Fruit fly (Drosophila melanogaster) Kc167 (cell line): ENCODE results near the gene CG8679.

ENCODE experiments used
- Myc ChIP-seq: fragments of >200 bp; optimal IDR thresholded peaks from 2 replicates; lab custom pipeline; 2017; ENCODE audit warnings: missing external identifiers
- Sin3A ChIP-seq: fragments of >200 bp; optimal IDR thresholded peaks from 2 replicates; lab custom pipeline; 2018; ENCODE audit warnings: missing external identifiers
- h ChIP-seq: fragments of >200 bp; optimal IDR thresholded peaks from 3 replicates; lab custom pipeline; 2018; ENCODE audit warnings: missing external identifiers
- insv ChIP-seq: fragments of >200 bp; optimal IDR thresholded peaks from 3 replicates; lab custom pipeline; 2018; ENCODE audit warnings: missing external identifiers
- psq ChIP-seq: fragments of >200 bp; optimal IDR thresholded peaks from 2 replicates; lab custom pipeline; 2017; ENCODE audit warnings: missing external identifiers
- ttk ChIP-seq: sonication (Bioruptor generic); optimal IDR thresholded peaks from 2 replicates; lab custom pipeline; 2017; ENCODE audit warnings: missing external identifiers

The CG8679 gene

DNA sequence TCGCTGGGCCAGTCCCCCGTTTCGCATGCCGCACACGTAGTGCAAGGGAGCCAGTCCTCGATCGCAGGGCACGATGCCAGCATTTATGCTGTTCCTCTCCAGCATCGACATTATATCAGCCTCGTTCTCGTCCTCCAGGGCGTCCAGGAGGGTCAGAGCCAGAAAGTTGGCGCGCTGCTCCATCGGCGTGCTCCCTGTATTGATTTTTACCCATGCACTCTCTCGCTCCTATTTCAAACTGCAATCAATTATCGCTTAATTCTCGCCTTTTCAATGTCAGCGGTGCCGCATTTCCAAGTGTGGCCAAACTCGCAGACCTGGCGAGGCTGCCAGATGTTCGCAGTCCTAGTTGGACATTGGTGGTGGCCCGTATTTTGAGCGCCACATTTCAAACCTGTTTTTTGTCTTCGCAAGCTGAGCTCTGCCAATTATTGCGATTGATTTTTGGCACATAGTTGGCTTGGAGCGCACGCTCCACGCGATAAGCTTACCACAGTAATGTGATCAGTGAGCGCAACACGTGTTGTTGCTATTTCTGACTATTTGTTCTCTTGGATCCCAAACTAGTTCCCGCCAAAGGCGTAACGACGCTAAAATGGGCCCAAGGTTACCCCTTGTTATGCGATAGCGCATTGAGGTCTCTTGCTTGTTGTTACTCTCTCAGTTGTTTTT, at the start of gene CG8679:
Gene CG8679 (minus strand): TSS at position 305 of the 672 bp plus-strand sequence.
- TF ChIP-seq psq, result no peak
- no peak for TF ChIP-seq Myc
- no peak for TF ChIP-seq insv (lab: Kevin White, UChicago)
- TF ChIP-seq Sin3A (lab: Kevin White, UChicago), result no peak
- TF ChIP-seq h (lab: Kevin White, UChicago), result no peak
- TF ChIP-seq ttk, result no peak

DNA sequence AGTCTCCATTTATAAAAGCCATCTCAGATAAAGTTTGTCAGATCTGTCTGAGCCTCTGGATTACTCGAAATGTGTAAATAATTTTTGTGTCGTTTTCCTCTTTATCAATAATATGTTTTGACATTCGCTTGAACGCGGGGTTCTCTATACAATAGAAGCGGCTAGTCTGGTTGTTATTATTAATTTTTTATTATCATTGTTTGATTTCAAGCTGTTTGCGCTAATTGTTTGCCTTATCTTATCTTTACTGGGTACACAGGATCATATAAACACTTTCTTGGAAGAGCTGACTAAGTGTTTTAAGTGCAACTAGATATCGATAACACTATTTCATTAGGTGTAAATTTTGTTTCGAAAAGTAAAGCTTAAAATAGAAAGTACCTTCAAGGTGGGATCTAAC, 49.8 kb upstream of the CG8679 start:
- no peak for TF ChIP-seq h (lab: Kevin White, UChicago)

DNA sequence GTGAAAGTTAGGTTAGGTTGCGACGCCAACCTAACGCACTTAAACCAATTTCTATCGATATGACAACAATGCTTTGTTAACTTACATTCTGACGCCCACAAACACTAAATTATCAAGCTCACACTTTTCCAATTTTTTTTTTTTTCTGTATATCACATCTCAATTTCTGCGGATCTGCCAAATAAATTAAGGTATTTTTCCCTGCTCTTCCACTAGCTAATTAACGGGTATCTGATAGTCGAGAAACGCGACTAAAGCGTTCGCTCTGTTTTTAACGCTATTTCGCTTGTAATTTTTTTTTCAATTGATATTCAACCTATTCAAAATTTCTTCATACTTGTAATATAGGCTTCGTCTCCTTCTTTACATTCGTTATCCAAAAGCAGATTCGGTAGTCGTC, 47.9 kb upstream of the CG8679 start:
- TF ChIP-seq psq (no peak), ttk (no peak), Sin3A (lab: Kevin White, UChicago) (no peak), Myc (no peak), h (lab: Kevin White, UChicago) (no peak), insv (lab: Kevin White, UChicago) (no peak)

DNA sequence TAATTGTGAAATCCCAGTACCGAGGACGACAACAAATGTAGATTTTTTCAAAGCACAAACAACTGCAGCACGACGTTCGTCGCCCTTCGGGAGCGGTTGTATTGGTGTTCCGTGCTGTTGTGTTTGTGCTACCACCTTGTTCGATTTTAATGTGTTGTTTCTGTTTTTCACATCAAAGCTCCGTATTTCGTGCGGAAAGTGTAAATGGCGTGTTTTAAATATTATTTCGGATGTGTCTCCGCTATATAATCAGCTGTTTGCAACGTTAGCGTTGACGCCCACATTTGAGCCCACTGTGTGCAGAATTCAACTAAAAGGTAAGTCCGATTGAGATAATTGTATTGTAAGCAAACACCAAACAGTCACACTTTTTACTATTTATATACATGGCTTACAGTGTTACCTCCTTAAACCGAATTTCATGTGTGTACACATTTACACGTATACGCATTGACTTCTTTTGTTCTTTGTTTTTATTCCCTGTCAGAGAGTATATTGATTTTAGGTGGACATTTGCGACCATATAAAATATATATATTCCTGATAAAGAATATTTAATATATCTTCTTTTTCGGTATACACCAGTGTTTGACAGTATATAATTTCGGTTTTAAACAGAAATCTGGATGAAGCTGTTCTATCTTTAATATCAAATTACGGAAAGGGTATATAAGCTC, 45.3 kb upstream of the CG8679 start:
- TF ChIP-seq Sin3A (lab: Kevin White, UChicago), result no peak
- TF ChIP-seq ttk, result no peak
- no peak for TF ChIP-seq h (lab: Kevin White, UChicago)
- no peak for TF ChIP-seq psq
- no peak for TF ChIP-seq insv (lab: Kevin White, UChicago)
- TF ChIP-seq Myc, result no peak

DNA sequence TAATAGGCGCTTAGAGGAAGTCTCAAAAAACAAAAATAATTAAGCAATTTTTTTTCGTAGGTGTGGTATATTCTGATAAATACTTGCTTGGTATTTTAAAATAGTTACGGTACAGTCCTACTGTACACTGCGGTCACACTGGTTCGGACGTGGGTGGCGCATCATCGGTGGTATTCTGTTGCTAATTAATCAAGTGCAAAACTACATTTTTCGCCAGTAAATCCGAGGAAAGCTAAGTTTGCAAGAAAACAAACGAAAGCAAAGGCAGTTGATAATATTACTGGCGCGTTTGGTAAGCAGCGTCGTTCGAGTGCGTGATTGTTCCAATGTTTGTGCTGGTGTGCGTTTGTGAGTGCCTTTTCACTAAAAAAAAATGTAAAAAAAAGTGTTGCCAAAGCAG, 44.5 kb upstream of the CG8679 start, which contains the start of gene CG8671:
Gene CG8671 (plus strand): TSS at position 125 of the 400 bp plus-strand sequence.
- TF ChIP-seq h (lab: Kevin White, UChicago), result no peak
- TF ChIP-seq Myc, result no peak
- TF ChIP-seq Sin3A (lab: Kevin White, UChicago), result no peak
- TF ChIP-seq ttk, result no peak
- TF ChIP-seq insv (lab: Kevin White, UChicago), result no peak
- TF ChIP-seq psq, result no peak

DNA sequence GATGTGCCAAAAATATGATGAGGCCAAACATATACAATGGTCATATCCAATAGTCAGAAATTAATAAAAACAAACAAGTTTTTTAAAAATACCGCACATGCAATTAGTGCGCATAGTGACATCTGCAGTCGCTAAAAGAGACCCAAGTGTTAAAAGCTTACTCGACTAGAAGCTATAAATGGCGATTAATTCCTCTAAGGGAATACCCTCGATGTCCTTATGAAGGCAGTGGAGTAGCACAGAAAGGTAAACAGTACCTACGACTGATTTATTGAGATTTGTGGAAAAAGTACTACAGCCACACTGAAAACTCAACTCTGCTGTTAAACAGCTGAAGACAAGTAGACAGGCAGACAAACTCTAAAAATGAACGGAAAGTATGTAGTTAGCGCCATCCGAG, 42.5 kb upstream of the CG8679 start:
- TF ChIP-seq insv (lab: Kevin White, UChicago) (no peak), h (lab: Kevin White, UChicago) (no peak), ttk (no peak), psq (no peak), Sin3A (lab: Kevin White, UChicago) (no peak), Myc (no peak)

DNA sequence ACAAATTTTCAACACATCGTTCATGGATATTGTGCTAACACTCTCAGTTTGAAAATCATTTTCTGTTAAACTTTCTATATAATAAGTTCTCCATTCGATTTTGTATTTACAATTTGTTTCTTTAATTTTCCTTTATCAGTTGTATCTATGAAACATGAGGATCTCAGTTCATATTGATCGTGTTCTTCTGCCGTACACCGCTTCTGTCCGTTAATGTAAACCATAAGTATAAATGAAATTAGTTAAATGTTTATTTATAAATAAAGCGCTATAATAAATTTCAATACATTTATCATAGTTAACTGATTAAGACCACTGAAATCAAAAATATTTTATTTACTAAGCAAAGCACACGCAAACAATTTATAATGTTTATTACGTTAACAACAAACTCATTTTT, 40.7 kb upstream of the CG8679 start:
- TF ChIP-seq h (lab: Kevin White, UChicago) (no peak), psq (no peak), ttk (no peak), Sin3A (lab: Kevin White, UChicago) (no peak), insv (lab: Kevin White, UChicago) (no peak), Myc (no peak)

DNA sequence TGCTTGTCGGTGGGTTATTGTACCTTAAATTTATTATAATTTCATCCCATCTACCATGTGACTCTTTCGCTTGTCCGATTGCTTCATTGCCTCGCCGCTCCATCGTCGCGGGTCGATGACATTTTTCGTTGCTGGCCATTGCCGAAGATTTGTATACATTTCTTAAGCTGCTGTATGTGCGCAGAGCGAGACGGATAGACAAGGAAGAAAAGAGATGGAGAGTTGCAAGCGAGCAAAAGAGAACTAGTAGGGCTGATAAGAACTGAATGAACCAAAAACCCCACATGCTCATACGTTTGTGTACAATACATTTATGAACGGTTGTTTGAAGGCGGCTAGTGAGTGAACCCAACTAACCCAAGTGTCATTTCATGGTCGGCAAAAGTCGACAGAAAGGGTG, 33.4 kb upstream of the CG8679 start:
- TF ChIP-seq ttk (no peak), psq (no peak), Myc (no peak), h (lab: Kevin White, UChicago) (no peak), insv (lab: Kevin White, UChicago) (no peak), Sin3A (lab: Kevin White, UChicago) (no peak)

DNA sequence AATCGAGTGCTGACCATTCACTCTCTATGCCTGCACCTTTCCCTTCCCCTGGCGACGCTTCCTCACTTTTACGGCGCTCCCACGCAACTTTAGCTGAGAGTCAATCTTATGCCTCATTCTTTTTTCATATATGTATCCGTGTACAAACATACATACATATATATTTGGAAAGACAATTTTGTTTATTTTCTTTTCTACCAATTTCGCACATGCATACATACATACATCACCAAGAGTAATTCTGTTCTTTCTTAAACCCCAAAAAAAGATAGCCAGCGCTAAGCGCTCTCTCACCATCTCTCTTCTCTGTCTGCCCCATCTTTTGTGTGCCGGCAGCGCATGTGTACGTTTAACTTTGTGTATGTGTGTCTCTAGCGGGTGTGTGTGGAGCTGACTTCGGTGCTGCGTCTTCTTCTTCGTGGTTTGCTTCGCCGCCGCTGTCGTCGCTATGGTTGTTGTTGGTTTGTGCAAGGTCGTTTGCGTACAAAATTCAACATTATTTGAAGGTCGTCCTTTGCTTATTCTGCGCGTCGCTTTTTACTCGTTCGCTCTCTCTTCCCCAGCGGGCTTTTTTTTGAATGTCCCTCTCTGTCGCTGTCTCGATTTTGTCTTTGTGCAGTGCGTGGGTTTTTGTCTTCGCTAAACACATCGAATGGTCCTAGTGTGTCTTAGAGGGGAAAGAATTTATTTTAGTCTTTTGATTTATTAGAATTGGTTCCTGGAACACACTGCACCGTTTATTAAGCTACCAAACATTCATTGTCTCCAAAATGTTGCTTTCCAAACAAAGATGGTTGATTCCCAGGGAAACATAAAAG, 32.4 kb upstream of the CG8679 start:
- TF ChIP-seq insv (lab: Kevin White, UChicago) (no peak), Myc (no peak), psq (no peak), ttk (no peak), Sin3A (lab: Kevin White, UChicago) (no peak), h (lab: Kevin White, UChicago) (no peak)

DNA sequence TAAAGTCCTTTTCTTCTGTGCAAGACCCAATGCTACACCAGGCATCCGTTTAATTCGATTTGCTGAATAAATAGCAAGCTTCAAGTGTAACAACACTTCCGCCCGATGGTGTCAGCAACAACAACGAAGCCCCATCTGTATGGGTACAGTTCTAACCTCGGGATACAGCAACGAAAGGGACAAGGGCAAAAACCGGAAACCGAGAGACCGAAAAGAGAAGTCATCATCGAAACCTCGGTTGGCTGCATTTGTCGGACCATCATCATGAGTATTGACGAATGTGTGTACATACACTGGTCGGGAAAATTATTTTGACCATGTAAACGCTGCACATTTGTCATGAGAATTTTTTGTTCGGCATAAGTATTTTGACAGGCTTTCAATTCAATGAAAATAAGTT, 30.5 kb upstream of the CG8679 start:
- no peak for TF ChIP-seq insv (lab: Kevin White, UChicago)
- no peak for TF ChIP-seq ttk

DNA sequence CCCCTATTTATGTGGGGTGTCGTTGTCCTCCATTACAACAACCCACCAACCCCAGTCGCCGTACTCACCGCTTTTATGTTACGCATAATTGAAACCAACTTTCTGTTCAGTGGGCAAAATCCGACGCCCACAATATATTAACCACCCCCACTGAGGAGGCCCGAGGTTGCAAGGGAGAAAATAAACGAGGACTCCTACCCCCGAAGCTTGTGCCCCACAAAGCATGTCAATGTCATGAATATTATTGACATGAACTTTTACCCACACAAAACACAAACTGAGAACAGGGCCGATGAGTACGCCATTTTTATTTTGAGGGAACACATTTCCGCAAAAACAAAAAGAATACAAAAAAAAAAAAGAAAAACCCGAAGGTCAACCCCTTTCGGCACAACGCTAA, 29.6 kb upstream of the CG8679 start:
- TF ChIP-seq psq (no peak), insv (lab: Kevin White, UChicago) (no peak), Myc (no peak), Sin3A (lab: Kevin White, UChicago) (no peak), ttk (no peak), h (lab: Kevin White, UChicago) (no peak)

DNA sequence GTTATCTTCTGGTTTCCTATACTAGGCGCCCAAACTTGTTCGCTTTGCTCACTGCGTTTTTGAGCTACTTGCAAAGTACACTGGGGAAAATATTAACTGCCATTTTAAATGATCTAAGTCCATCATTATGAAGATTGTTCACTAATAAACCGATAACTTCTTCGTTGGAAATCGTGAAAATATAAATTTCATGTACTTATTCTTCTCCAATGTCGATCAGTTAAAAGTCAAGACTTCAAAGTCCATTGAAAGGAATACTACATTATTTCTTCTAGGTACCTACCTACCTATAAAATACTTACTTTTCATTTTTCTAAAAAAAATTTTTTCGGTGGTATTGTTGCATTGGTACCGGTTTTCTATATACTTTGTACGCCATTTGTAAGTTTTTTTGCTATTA, 28.3 kb upstream of the CG8679 start:
- TF ChIP-seq psq (no peak), Sin3A (lab: Kevin White, UChicago) (no peak), ttk (no peak), insv (lab: Kevin White, UChicago) (no peak), h (lab: Kevin White, UChicago) (no peak), Myc (no peak)
